Worm (Caenorhabditis elegans): Measurements from ENCODE around the gene srd-8.

srd-8 gene

DNA sequence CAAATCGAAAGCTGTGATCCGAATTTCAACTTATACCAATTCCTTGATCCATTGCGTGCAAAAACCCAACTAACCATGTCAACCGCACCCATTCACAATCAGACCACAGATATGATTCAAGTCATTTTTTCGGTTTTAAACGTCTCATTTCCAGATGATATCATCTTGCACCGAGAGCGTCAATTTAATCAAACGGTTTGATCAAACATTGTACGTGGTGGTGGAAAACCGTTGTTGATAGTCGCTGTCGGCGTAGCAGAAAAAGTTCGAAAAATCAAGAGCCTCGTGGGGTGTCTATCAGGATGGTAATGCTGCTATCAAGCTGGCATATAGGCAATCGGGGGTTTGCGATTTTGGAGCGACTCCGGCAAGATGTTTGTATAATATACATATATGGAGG lies 13.5 kb upstream of the srd-8 start (continued):
- TF ChIP-seq arid-1 (GFP tag; conservative IDR thresholded peaks at IDR 0.05), result no peak
- TF ChIP-seq hlh-30 (tag; optimal IDR thresholded peaks at IDR 0.05; ENCODE audit: insufficient read depth), result no peak
- no peak for TF ChIP-seq dmd-9 (GFP tag; IDR thresholded peaks at IDR 0.05)
- no peak for TF ChIP-seq ceh-28 (tag; optimal IDR thresholded peaks at IDR 0.05)
- TF ChIP-seq Y105C5A.15 (GFP tag; IDR thresholded peaks at IDR 0.05), result no peak
- peak; percentile 65 for TF ChIP-seq nhr-48 (tag; optimal IDR thresholded peaks at IDR 0.05)
- peak; percentile 54 for TF ChIP-seq pqm-1 (tag; optimal IDR thresholded peaks at IDR 0.05)
- peak; percentile 12 for TF ChIP-seq mxl-3 (GFP tag; optimal IDR thresholded peaks at IDR 0.05)
- no peak for TF ChIP-seq ces-1 (GFP tag; optimal IDR thresholded peaks at IDR 0.05)
- TF ChIP-seq saeg-2 (GFP tag; IDR thresholded peaks at IDR 0.05), result no peak
- no peak for TF ChIP-seq nhr-102 (tag; optimal IDR thresholded peaks at IDR 0.05)
- no peak for TF ChIP-seq T20F7.1 (GFP tag; optimal IDR thresholded peaks at IDR 0.05)
- no peak for TF ChIP-seq ceh-20 (GFP tag; IDR thresholded peaks at IDR 0.05)
- no peak for TF ChIP-seq Y5F2A.4 (GFP tag; optimal IDR thresholded peaks at IDR 0.05)
- no peak for TF ChIP-seq set-16 (GFP tag; IDR thresholded peaks at IDR 0.05)
- TF ChIP-seq F26F4.8 (GFP tag; conservative IDR thresholded peaks at IDR 0.05), result no peak
- TF ChIP-seq dmd-6 (GFP tag; IDR thresholded peaks at IDR 0.05), result peak; percentile 94
- TF ChIP-seq hlh-11 (tag; optimal IDR thresholded peaks at IDR 0.05), result peak; percentile 40
- TF ChIP-seq madf-5 (GFP tag; IDR thresholded peaks at IDR 0.05), result no peak
- no peak for TF ChIP-seq lin-29 (GFP tag; IDR thresholded peaks at IDR 0.05)
- TF ChIP-seq dve-1 (tag; optimal IDR thresholded peaks at IDR 0.05; ENCODE audit: insufficient read depth), result peak; percentile 23
- TF ChIP-seq mes-2 (tag; optimal IDR thresholded peaks at IDR 0.05; ENCODE audit: poor library complexity, severe bottlenecking), result peak; percentile 17
- peak in 1 of 2 experiments; percentile 24 for TF ChIP-seq hif-1 (tag; optimal IDR thresholded peaks at IDR 0.05)
- TF ChIP-seq gei-8 (GFP tag; optimal IDR thresholded peaks at IDR 0.05), result no peak
- TF ChIP-seq zip-11 (GFP tag; IDR thresholded peaks at IDR 0.05), result no peak
- no peak for TF ChIP-seq nhr-111 (GFP tag; optimal IDR thresholded peaks at IDR 0.05)

DNA sequence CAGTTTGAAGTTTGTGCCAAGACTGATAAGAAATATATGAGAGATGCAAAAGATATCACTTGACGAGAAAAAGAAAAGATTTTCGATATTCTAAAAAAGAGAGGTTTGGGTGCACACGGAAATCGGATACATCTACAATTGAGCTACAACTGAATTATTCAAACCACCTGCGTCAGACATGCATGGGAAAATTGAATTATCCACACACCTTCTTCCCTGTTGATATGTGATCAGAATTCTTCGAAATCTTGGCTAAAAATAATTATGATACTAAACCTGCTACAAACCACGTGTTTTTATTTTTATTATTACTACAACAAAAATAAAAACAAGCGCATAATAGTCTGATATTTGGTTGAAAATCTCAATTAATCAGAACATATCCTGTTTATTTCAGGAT lies 12.8 kb upstream of the srd-8 start:
- no peak for TF ChIP-seq R02D3.7 (tag; optimal IDR thresholded peaks at IDR 0.05)
- TF ChIP-seq hlh-11 (tag; optimal IDR thresholded peaks at IDR 0.05), result peak; percentile 15
- TF ChIP-seq nhr-6 (tag; optimal IDR thresholded peaks at IDR 0.05), result no peak
- no peak for TF ChIP-seq daf-16 (GFP tag; optimal IDR thresholded peaks at IDR 0.05)
- TF ChIP-seq daf-16 (tag; optimal IDR thresholded peaks at IDR 0.05), result peak; percentile 31
- TF ChIP-seq dmd-6 (GFP tag; IDR thresholded peaks at IDR 0.05), result peak; percentile 36; the same call in 1 of the 2 replicates
- TF ChIP-seq nhr-28 (tag; optimal IDR thresholded peaks at IDR 0.05), result peak; percentile 41
- TF ChIP-seq unc-62 (GFP tag; optimal IDR thresholded peaks at IDR 0.05 in 1 of 2), result peak in 1 of 2 experiments; percentile 13
- TF ChIP-seq unc-62 (tag; optimal IDR thresholded peaks at IDR 0.05), result no peak

DNA sequence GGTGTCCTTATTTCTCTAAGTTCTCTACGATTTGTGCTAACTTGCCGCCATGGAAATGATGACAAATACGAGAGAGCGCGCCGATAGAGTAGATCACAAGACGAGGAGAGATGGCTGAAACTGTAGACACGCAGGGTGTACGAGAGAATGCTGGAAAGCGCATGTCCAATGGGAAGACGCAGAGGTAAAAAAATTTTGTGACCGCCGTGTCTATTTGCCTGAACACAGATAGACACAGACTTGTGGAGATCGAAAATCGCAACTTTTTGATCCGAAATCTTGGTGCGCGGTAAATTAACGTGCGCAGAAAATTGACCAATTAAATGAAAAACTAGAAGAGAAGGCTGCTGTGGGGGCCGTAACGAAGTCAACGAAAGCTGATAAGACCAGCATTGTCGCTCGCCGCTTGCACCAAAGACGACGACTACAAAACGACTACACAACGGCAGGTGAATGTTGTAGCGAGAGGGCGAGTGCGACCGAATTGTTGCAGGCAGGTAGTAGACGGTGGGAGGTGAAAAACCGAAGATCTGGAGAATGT lies 11.8 kb upstream of the srd-8 start:
- no peak for TF ChIP-seq madf-9 (GFP tag; conservative IDR thresholded peaks at IDR 0.05)
- no peak for TF ChIP-seq Y105C5A.15 (GFP tag; IDR thresholded peaks at IDR 0.05)
- no peak for TF ChIP-seq F10B5.3 (tag; optimal IDR thresholded peaks at IDR 0.05)
- TF ChIP-seq ztf-7 (tag; optimal IDR thresholded peaks at IDR 0.05), result no peak
- TF ChIP-seq nhr-28 (tag; optimal IDR thresholded peaks at IDR 0.05), result peak; percentile 88
- peak; percentile 5 to 58 for TF ChIP-seq lsy-2 (tag; optimal IDR thresholded peaks at IDR 0.05)
- TF ChIP-seq ztf-11 (tag; optimal IDR thresholded peaks at IDR 0.05), result no peak
- TF ChIP-seq mep-1 (tag; optimal IDR thresholded peaks at IDR 0.05), result peak; percentile 67
- TF ChIP-seq F26F4.8 (GFP tag; conservative IDR thresholded peaks at IDR 0.05), result no peak
- peak in 1 of 2 experiments; percentile 74 for TF ChIP-seq unc-62 (GFP tag; optimal IDR thresholded peaks at IDR 0.05 in 1 of 2)
- TF ChIP-seq unc-62 (tag; optimal IDR thresholded peaks at IDR 0.05), result no peak
- no peak for TF ChIP-seq zip-11 (GFP tag; IDR thresholded peaks at IDR 0.05)
- no peak for TF ChIP-seq ceh-44 (GFP tag; IDR thresholded peaks at IDR 0.05)
- TF ChIP-seq mxl-3 (GFP tag; optimal IDR thresholded peaks at IDR 0.05), result peak; percentile 81
- TF ChIP-seq lin-1 (GFP tag; IDR thresholded peaks at IDR 0.05), result no peak
- TF ChIP-seq lin-29 (GFP tag; IDR thresholded peaks at IDR 0.05), result no peak
- peak; percentile 12 for TF ChIP-seq gei-8 (GFP tag; optimal IDR thresholded peaks at IDR 0.05)
- peak; percentile 42 for TF ChIP-seq rbr-2 (tag; optimal IDR thresholded peaks at IDR 0.05)
- no peak for TF ChIP-seq nhr-111 (GFP tag; optimal IDR thresholded peaks at IDR 0.05)
- TF ChIP-seq ces-1 (GFP tag; optimal IDR thresholded peaks at IDR 0.05), result no peak
- TF ChIP-seq nhr-10 (tag; optimal IDR thresholded peaks at IDR 0.05), result peak; percentile 55
- TF ChIP-seq lin-38 (GFP tag; IDR thresholded peaks at IDR 0.05), result peak; percentile 42; the same call in 1 of the 2 replicates
- peak in 1 of 2 experiments; percentile 85 for TF ChIP-seq hif-1 (tag; optimal IDR thresholded peaks at IDR 0.05)
- TF ChIP-seq ceh-28 (tag; optimal IDR thresholded peaks at IDR 0.05), result no peak
- no peak for TF ChIP-seq nhr-41 (GFP tag; IDR thresholded peaks at IDR 0.05)
- no peak for TF ChIP-seq T26A8.4 (GFP tag; IDR thresholded peaks at IDR 0.05)

Measured in whole organism, L4 larva.